Worm (Caenorhabditis elegans): ENCODE data around the gene C05C12.4.

- TF ChIP-seq tbx-2 (tag; optimal IDR thresholded peaks at IDR 0.05): no peak
- TF ChIP-seq ztf-4 (tag; optimal IDR thresholded peaks at IDR 0.05): no peak
- no peak for TF ChIP-seq pqm-1 (tag; optimal IDR thresholded peaks at IDR 0.05)
- no peak for TF ChIP-seq unc-62 (GFP tag; optimal IDR thresholded peaks at IDR 0.05)
- TF ChIP-seq aly-2 (tag; optimal IDR thresholded peaks at IDR 0.05): no peak
- TF ChIP-seq nhr-11 (tag; optimal IDR thresholded peaks at IDR 0.05): no peak
Observed at ce11 chrIV:11218037-11218436, 29.8 kb downstream of the C05C12.4 start, which contains the start of gene zip-6.

Data from whole organism, L1 larva.